Worm (Caenorhabditis elegans) whole organism, late embryonic: ENCODE results near the gene gon-14.
A peak's percentile ranks its signal among the peaks of the same experiment; 100 is the strongest.

ENCODE experiments used
- C08G9.2 ChIP-seq: sonication (generic microtip); optimal IDR thresholded peaks from 2 replicates; lab custom pipeline; 2016; ENCODE audit warnings: mild to moderate bottlenecking, missing genetic modification characterization, moderate library complexity, missing compliant biosample characterization
- C38D4.7 ChIP-seq: fragments of 200-800 bp; sonication (Bioruptor generic); optimal IDR thresholded peaks from 2 replicates; lab custom pipeline; 2018; ENCODE audit warnings: mild to moderate bottlenecking, missing genetic modification characterization, moderate library complexity, missing compliant biosample characterization
- ceh-14 ChIP-seq: sonication (generic microtip); optimal IDR thresholded peaks from 2 replicates; lab custom pipeline; 2016; ENCODE audit warnings: missing genotype, missing genetic modification characterization, missing compliant biosample characterization
- ceh-18 ChIP-seq: sonication (generic microtip); optimal IDR thresholded peaks from 2 replicates; lab custom pipeline; 2016; ENCODE audit warnings: missing genetic modification characterization, missing compliant biosample characterization
- ceh-2 ChIP-seq: sonication (generic microtip); optimal IDR thresholded peaks from 2 replicates; lab custom pipeline; 2016; ENCODE audit warnings: missing genotype, missing genetic modification characterization, missing compliant biosample characterization
- ceh-22 ChIP-seq: sonication (generic microtip); optimal IDR thresholded peaks from 2 replicates; lab custom pipeline; 2017; ENCODE audit warnings: missing biosample characterization, missing genetic modification characterization
- ceh-30 ChIP-seq: fragments of 150-350 bp; optimal IDR thresholded peaks from 2 replicates; lab custom pipeline; 2014; ENCODE audit warnings: missing biosample characterization, missing genetic modification characterization
- ceh-31 ChIP-seq: sonication (generic microtip); optimal IDR thresholded peaks from 2 replicates; lab custom pipeline; 2016; ENCODE audit warnings: missing genetic modification characterization, missing compliant biosample characterization
- ceh-34 ChIP-seq: sonication (generic microtip); optimal IDR thresholded peaks from 2 replicates; lab custom pipeline; 2016; ENCODE audit warnings: mild to moderate bottlenecking, missing genetic modification characterization, missing compliant biosample characterization
- ceh-45 ChIP-seq: fragments of 200-800 bp; sonication (Bioruptor generic); IDR thresholded peaks from 2 replicates; pipeline ENCODE4 v1.3.6; 2022; ENCODE audit warnings: missing genetic modification reagents, missing genetic modification characterization, missing compliant biosample characterization
- ceh-48 ChIP-seq: sonication (generic microtip); optimal IDR thresholded peaks from 2 replicates; lab custom pipeline; 2016; ENCODE audit warnings: missing genetic modification characterization, inconsistent platforms, missing compliant biosample characterization
- ceh-9 ChIP-seq: sonication (generic microtip); optimal IDR thresholded peaks from 2 replicates; lab custom pipeline; 2016; ENCODE audit warnings: mild to moderate bottlenecking, missing genetic modification characterization, inconsistent platforms, missing compliant biosample characterization
- dmd-4 ChIP-seq: sonication (generic microtip); optimal IDR thresholded peaks from 2 replicates; lab custom pipeline; 2016; ENCODE audit warnings: borderline replicate concordance, missing genetic modification characterization, missing compliant biosample characterization
- dve-1 ChIP-seq: sonication (generic microtip); optimal IDR thresholded peaks from 2 replicates; lab custom pipeline; 2017; ENCODE audit warnings: antibody characterized with exemption, mild to moderate bottlenecking, missing genetic modification characterization, missing compliant biosample characterization
- elt-2 ChIP-seq: sonication (generic microtip); optimal IDR thresholded peaks from 2 replicates; lab custom pipeline; 2016; ENCODE audit warnings: missing genetic modification reagents, missing genetic modification characterization, missing compliant biosample characterization
- elt-4 ChIP-seq: sonication (generic microtip); optimal IDR thresholded peaks from 2 replicates; lab custom pipeline; 2016; ENCODE audit warnings: missing genetic modification characterization, missing compliant biosample characterization
- eyg-1 ChIP-seq: sonication (generic microtip); optimal IDR thresholded peaks from 2 replicates; lab custom pipeline; 2016; ENCODE audit warnings: missing genotype, missing genetic modification characterization, missing compliant biosample characterization
- gmeb-2 ChIP-seq: sonication (generic microtip); optimal IDR thresholded peaks from 2 replicates; lab custom pipeline; 2016; ENCODE audit warnings: missing genetic modification characterization, inconsistent platforms, missing compliant biosample characterization
- hlh-13 ChIP-seq: fragments of 200-800 bp; sonication (Bioruptor generic); optimal IDR thresholded peaks from 2 replicates; lab custom pipeline; 2018; ENCODE audit warnings: mild to moderate bottlenecking, missing genetic modification characterization, missing compliant biosample characterization
- hlh-15 ChIP-seq: sonication (generic microtip); optimal IDR thresholded peaks from 2 replicates; lab custom pipeline; 2016; ENCODE audit warnings: missing genetic modification characterization, missing compliant biosample characterization
- hlh-30 ChIP-seq: sonication (generic microtip); optimal IDR thresholded peaks from 2 replicates; lab custom pipeline; 2017; ENCODE audit warnings: antibody characterized with exemption, missing genetic modification characterization, missing compliant biosample characterization; ENCODE audit not compliant: insufficient read depth
- hlh-6 ChIP-seq: sonication (generic microtip); optimal IDR thresholded peaks from 2 replicates; lab custom pipeline; 2016; ENCODE audit warnings: missing genotype, missing genetic modification characterization, missing compliant biosample characterization
- hlh-8 ChIP-seq: sonication (generic microtip); optimal IDR thresholded peaks from 2 replicates; lab custom pipeline; 2016; ENCODE audit warnings: missing genotype, missing genetic modification characterization, missing compliant biosample characterization
- lin-11 ChIP-seq: fragments of 200-800 bp; sonication (Bioruptor generic); optimal IDR thresholded peaks from 2 replicates; lab custom pipeline; 2018; ENCODE audit warnings: mild to moderate bottlenecking, missing genetic modification characterization, missing compliant biosample characterization
- nfya-1 ChIP-seq: sonication (generic microtip); optimal IDR thresholded peaks from 2 replicates; lab custom pipeline; 2017; ENCODE audit warnings: missing genetic modification characterization, mild to moderate bottlenecking, missing compliant biosample characterization, antibody characterized with exemption, moderate library complexity
- nhr-11 ChIP-seq: fragments of 150-350 bp; optimal IDR thresholded peaks from 2 replicates; lab custom pipeline; 2014; ENCODE audit warnings: missing biosample characterization, missing genetic modification characterization
- nhr-232 ChIP-seq: sonication (generic microtip); optimal IDR thresholded peaks from 2 replicates; lab custom pipeline; 2016; ENCODE audit warnings: missing genetic modification characterization, missing compliant biosample characterization
- npax-4 ChIP-seq: sonication (generic microtip); optimal IDR thresholded peaks from 2 replicates; lab custom pipeline; 2016; ENCODE audit warnings: missing genetic modification characterization, missing compliant biosample characterization
- odd-2 ChIP-seq: sonication (generic microtip); optimal IDR thresholded peaks from 2 replicates; lab custom pipeline; 2017; ENCODE audit warnings: antibody characterized with exemption, mild to moderate bottlenecking, missing genetic modification characterization, missing compliant biosample characterization
- pag-3 ChIP-seq: sonication (generic microtip); optimal IDR thresholded peaks from 2 replicates; lab custom pipeline; 2016; ENCODE audit warnings: missing compliant biosample characterization, missing genetic modification characterization, borderline replicate concordance
- pat-9 ChIP-seq: fragments of 200-800 bp; sonication (Bioruptor generic); optimal IDR thresholded peaks from 2 replicates; lab custom pipeline; 2018; ENCODE audit warnings: mild to moderate bottlenecking, missing genetic modification characterization, moderate library complexity, missing compliant biosample characterization
- pax-1 ChIP-seq: fragments of 150-350 bp; optimal IDR thresholded peaks from 2 replicates; lab custom pipeline; 2014; ENCODE audit warnings: missing biosample characterization, missing genetic modification characterization
- pha-2 ChIP-seq: sonication (generic microtip); optimal IDR thresholded peaks from 2 replicates; lab custom pipeline; 2017; ENCODE audit warnings: mild to moderate bottlenecking, missing genetic modification characterization, missing compliant biosample characterization
- pha-4 ChIP-seq: fragments of 150-350 bp; optimal IDR thresholded peaks from 2 replicates; lab custom pipeline; 2018; ENCODE audit warnings: missing biosample characterization, missing genetic modification reagents, missing genetic modification characterization
- pros-1 ChIP-seq: fragments of 150-350 bp; optimal IDR thresholded peaks from 2 replicates; lab custom pipeline; 2014; ENCODE audit warnings: missing biosample characterization, missing genetic modification reagents, missing genetic modification characterization
- ref-2 ChIP-seq: sonication (generic microtip); optimal IDR thresholded peaks from 2 replicates; lab custom pipeline; 2016; ENCODE audit warnings: missing genetic modification characterization, missing compliant biosample characterization
- rnt-1 ChIP-seq: sonication (generic microtip); optimal IDR thresholded peaks from 2 replicates; lab custom pipeline; 2016; ENCODE audit warnings: missing genetic modification characterization, missing compliant biosample characterization
- sdc-2 ChIP-seq: sonication (generic microtip); optimal IDR thresholded peaks from 2 replicates; lab custom pipeline; 2016; ENCODE audit warnings: missing genotype, missing genetic modification characterization, missing compliant biosample characterization
- sox-4 ChIP-seq: sonication (generic microtip); optimal IDR thresholded peaks from 2 replicates; lab custom pipeline; 2017; ENCODE audit warnings: mild to moderate bottlenecking, missing genetic modification characterization, inconsistent platforms, missing compliant biosample characterization
- syd-9 ChIP-seq: sonication (generic microtip); optimal IDR thresholded peaks from 2 replicates; lab custom pipeline; 2016; ENCODE audit warnings: mild to moderate bottlenecking, missing genetic modification characterization, moderate library complexity, missing compliant biosample characterization
- tbx-2 ChIP-seq: sonication (generic microtip); optimal IDR thresholded peaks from 2 replicates; lab custom pipeline; 2016; ENCODE audit warnings: missing genetic modification characterization, missing compliant biosample characterization
- tbx-7 ChIP-seq: sonication (generic microtip); optimal IDR thresholded peaks from 2 replicates; lab custom pipeline; 2016; ENCODE audit warnings: missing genotype, missing genetic modification characterization, missing compliant biosample characterization
- ttx-3 ChIP-seq: sonication (generic microtip); optimal IDR thresholded peaks from 2 replicates; lab custom pipeline; 2016; ENCODE audit warnings: missing genetic modification reagents, missing genetic modification characterization, missing compliant biosample characterization
- unc-3 ChIP-seq, 2 experiments: fragments of 200-800 bp in 1 of 2; sonication (Bioruptor generic) in 1 of 2; sonication (generic microtip) in 1 of 2; conservative IDR thresholded peaks in 1 of 2; optimal IDR thresholded peaks in 1 of 2; 2 replicates each; pipeline versions ENCODE4 v1.3.6 to Lab custom; 2016 to 2022; ENCODE audit warnings: missing compliant biosample characterization in 2 of 2, missing genetic modification characterization in 2 of 2, missing genetic modification reagents in 1 of 2
- unc-42 ChIP-seq: sonication (generic microtip); optimal IDR thresholded peaks from 2 replicates; lab custom pipeline; 2016; ENCODE audit warnings: missing genotype, missing genetic modification characterization, missing compliant biosample characterization
- ztf-16 ChIP-seq: sonication (generic microtip); optimal IDR thresholded peaks from 2 replicates; lab custom pipeline; 2017; ENCODE audit warnings: missing genetic modification characterization, missing compliant biosample characterization

The gon-14 gene

DNA sequence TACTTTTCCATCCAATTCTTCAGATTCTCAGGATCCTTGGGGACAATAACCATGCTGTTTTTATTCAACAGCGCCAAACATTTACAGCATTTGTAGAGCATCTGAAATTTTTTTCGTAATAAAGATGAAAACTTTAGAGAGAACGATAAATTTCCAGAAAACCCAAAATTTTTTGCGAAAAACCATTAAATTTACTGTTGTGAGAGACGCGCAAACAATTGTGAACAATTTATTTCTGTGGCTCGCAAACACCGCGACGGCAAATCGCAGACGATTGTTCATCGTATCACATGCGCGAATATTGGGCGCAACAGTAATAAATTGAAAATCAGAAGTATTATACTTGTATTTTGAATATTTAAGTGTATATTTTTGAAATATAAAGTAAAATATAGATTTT is at the start of gene gon-14:
Gene gon-14, minus strand, starts transcription at position 101 of the 400 bp plus-strand sequence.
- TF ChIP-seq C08G9.2 = no peak
- no peak for TF ChIP-seq tbx-7 (tag; lab: Kevin White, UChicago)
- TF ChIP-seq pat-9 (tag; lab: Kevin White, UChicago) = no peak
- no peak for TF ChIP-seq ztf-16 (tag; lab: Kevin White, UChicago)
- TF ChIP-seq odd-2 (tag; lab: Kevin White, UChicago) = no peak
- TF ChIP-seq pha-2 (tag; lab: Kevin White, UChicago) = no peak

DNA sequence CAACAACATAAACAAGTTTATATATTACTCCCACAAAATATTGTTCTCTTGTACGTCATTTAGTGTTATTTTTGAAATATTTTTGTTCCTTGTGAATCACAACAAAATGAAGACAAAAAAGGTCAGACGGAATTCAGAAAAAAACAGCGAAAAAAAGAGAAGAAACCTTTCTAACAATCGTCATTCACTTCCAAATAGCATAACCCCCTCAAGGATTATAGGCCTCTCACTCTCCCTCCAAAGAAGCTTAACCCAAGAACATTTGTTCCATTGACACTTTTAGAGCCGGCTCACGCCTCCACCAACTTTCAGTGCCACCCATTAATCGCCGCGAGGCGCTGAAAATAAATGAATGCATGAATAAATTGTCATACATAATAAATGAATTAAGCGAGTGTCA is 48.6 kb upstream of the gon-14 start:
- TF ChIP-seq elt-2 (no peak), eyg-1 (tag; lab: Kevin White, UChicago) (no peak), pax-1 (tag; lab: Kevin White, UChicago) (no peak), elt-4 (tag; lab: Kevin White, UChicago) (no peak), hlh-30 (no peak), ceh-18 (no peak), odd-2 (tag; lab: Kevin White, UChicago) (no peak), ceh-45 (no peak), dve-1 (tag; lab: Kevin White, UChicago) (no peak), ttx-3 (tag; lab: Kevin White, UChicago) (no peak), ceh-22 (tag; lab: Kevin White, UChicago) (no peak), tbx-2 (tag; lab: Kevin White, UChicago) (no peak)
- TF ChIP-seq, all 69 proteins: peak for 0

DNA sequence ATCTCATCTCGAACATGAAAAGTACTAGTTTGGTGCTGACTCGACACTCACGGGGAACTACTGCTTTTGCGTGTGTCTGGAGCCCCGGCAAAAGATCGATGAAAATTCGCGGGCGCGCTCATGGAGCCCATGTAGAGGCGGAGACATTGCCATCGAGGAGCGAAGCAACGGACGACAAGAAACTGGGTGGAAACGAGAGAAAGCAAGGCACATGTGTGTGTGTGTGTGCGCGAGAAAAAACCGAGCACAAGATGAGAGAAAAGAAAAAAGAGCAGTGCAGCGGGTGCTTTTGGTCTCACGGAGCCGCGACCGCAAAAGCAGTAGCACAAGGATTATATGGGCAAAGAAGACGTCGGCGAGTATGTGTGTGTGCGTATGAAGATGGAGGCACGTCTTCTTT is 47.8 kb upstream of the gon-14 start:
- TF ChIP-seq sdc-2 (tag; lab: Kevin White, UChicago) = peak; percentile 22
- TF ChIP-seq ceh-2 (tag; lab: Kevin White, UChicago) = no peak
- no peak for TF ChIP-seq hlh-15 (tag; lab: Kevin White, UChicago)
- no peak for TF ChIP-seq nhr-232
- peak; percentile 44 for TF ChIP-seq unc-42 (tag; lab: Kevin White, UChicago)
- TF ChIP-seq hlh-8 = no peak
- TF ChIP-seq lin-11 (tag; lab: Kevin White, UChicago) = no peak
- no peak for TF ChIP-seq syd-9
- peak; percentile 32 for TF ChIP-seq ceh-18
- TF ChIP-seq ceh-31 = peak; percentile 62
- no peak for TF ChIP-seq pha-2 (tag; lab: Kevin White, UChicago)
- peak; percentile 14 for TF ChIP-seq nfya-1 (tag; lab: Kevin White, UChicago)
- peak; percentile 42 for TF ChIP-seq ceh-34 (tag; lab: Kevin White, UChicago)
- peak; percentile 82 for TF ChIP-seq ceh-48
- TF ChIP-seq pag-3 = no peak
- no peak for TF ChIP-seq npax-4
- peak; percentile 78 for TF ChIP-seq ceh-14 (tag; lab: Kevin White, UChicago)
- peak; percentile 9 for TF ChIP-seq tbx-2 (tag; lab: Kevin White, UChicago)
- TF ChIP-seq rnt-1 (tag; lab: Kevin White, UChicago) = no peak
- no peak for TF ChIP-seq pha-4
- TF ChIP-seq C38D4.7 (GFP tag; lab: Kevin White, UChicago) = no peak
- TF ChIP-seq hlh-13 (GFP tag; lab: Kevin White, UChicago) = no peak
- no peak for TF ChIP-seq ceh-30 (tag; lab: Kevin White, UChicago)

DNA sequence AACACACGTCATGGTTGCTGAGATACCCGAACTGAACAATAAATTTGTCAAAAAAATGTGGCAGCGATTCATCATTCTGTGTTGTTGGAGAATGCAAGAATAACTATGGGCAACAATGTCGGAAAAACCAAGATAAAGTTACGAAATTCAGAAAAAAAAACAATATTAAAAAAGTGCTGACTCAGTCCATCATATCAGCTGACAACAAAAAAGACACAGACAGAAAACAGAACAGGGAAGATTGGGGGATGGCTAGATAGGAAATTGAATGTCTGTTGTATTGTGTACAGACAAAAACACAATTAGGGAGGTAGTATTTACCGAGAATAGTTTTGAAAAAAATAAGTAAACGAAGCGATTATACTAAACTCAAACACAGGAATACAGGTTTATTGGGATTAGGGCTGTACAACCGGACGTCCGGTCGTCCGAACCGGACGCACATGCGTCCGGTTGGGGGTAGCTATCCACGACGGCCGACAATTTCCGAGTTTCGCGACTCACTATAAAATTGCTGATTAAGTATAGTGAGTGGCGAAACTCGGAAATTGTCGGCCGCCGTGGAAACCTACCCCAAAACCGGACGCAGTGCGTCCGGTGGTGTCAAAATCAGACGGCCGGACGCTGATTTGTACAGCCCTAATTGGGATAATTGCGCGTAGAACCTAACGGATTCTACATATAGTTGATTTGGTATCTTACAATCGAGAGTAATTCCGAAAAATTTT is 46.7 kb upstream of the gon-14 start:
- TF ChIP-seq sdc-2 (tag; lab: Kevin White, UChicago) = no peak
- no peak for TF ChIP-seq ceh-9 (tag; lab: Kevin White, UChicago)
- TF ChIP-seq nhr-11 (tag; lab: Kevin White, UChicago) = no peak
- no peak for TF ChIP-seq eyg-1 (tag; lab: Kevin White, UChicago)
- TF ChIP-seq ceh-45 = no peak
- no peak for TF ChIP-seq pat-9 (tag; lab: Kevin White, UChicago)
- TF ChIP-seq hlh-6 (tag; lab: Kevin White, UChicago) = no peak
- no peak for TF ChIP-seq pha-4
- TF ChIP-seq ttx-3 (tag; lab: Kevin White, UChicago) = no peak
- no peak for TF ChIP-seq gmeb-2 (tag; lab: Kevin White, UChicago)
- TF ChIP-seq pros-1 = no peak
- TF ChIP-seq sox-4 (tag; lab: Kevin White, UChicago) = no peak
- TF ChIP-seq unc-42 (tag; lab: Kevin White, UChicago) = no peak
- TF ChIP-seq ref-2 (tag; lab: Kevin White, UChicago) = no peak
- TF ChIP-seq dmd-4 (tag; lab: Kevin White, UChicago) = no peak
- no peak for TF ChIP-seq unc-3 (GFP tag; conservative IDR thresholded peaks at IDR 0.05; lab: Robert Waterston, UW)
- no peak for TF ChIP-seq unc-3 (tag; optimal IDR thresholded peaks at IDR 0.05; lab: Kevin White, UChicago)
- TF ChIP-seq nhr-232 = no peak
